Fruit fly (Drosophila melanogaster) whole organism, pupa: ENCODE results near the gene CG18649.

ENCODE experiments used
- CG12605 ChIP-seq: fragments of 200-800 bp; sonication (Bioruptor generic); IDR thresholded peaks from 2 replicates; pipeline ENCODE4 v1.3.6; 2022; ENCODE audit warnings: missing biosample characterization, missing genetic modification characterization
- CG13204 ChIP-seq: fragments of 200-800 bp; sonication (Bioruptor generic); optimal IDR thresholded peaks from 2 replicates; lab custom pipeline; 2018; ENCODE audit warnings: missing biosample characterization, mild to moderate bottlenecking, missing genetic modification characterization, moderate library complexity
- CG14655 ChIP-seq: fragments of 200-800 bp; sonication (Bioruptor generic); optimal IDR thresholded peaks from 3 replicates; lab custom pipeline; 2017; ENCODE audit warnings: mild to moderate bottlenecking, missing biosample characterization, missing genetic modification reagents, missing genetic modification characterization
- CG15710 ChIP-seq: fragments of 200-800 bp; sonication (Bioruptor generic); optimal IDR thresholded peaks from 2 replicates; lab custom pipeline; 2018; ENCODE audit warnings: missing biosample characterization, mild to moderate bottlenecking, missing genetic modification characterization, moderate library complexity
- CG34367 ChIP-seq: fragments of 200-800 bp; sonication (Bioruptor generic); optimal IDR thresholded peaks from 2 replicates; lab custom pipeline; 2018; ENCODE audit warnings: missing biosample characterization, mild to moderate bottlenecking, missing genetic modification characterization
- CG8301 ChIP-seq: fragments of 200-800 bp; sonication (Bioruptor generic); optimal IDR thresholded peaks from 2 replicates; lab custom pipeline; 2018; ENCODE audit warnings: missing biosample characterization, mild to moderate bottlenecking, missing genetic modification characterization
- EcR ChIP-seq: fragments of 200-800 bp; sonication (Bioruptor generic); optimal IDR thresholded peaks from 3 replicates; lab custom pipeline; 2019; ENCODE audit warnings: missing biosample characterization, missing genetic modification characterization, mild to moderate bottlenecking, moderate library complexity, missing genetic modification reagents
- Ets98B ChIP-seq: fragments of 200-800 bp; sonication (Bioruptor generic); IDR thresholded peaks from 2 replicates; pipeline ENCODE4 v1.3.6; 2022; ENCODE audit warnings: missing biosample characterization, missing genetic modification characterization
- Pif1B ChIP-seq: fragments of 200-800 bp; sonication (Bioruptor generic); optimal IDR thresholded peaks from 3 replicates; lab custom pipeline; 2016; ENCODE audit warnings: missing biosample characterization, missing genetic modification characterization
- rn ChIP-seq: fragments of 200-800 bp; sonication (Bioruptor generic); IDR thresholded peaks from 2 replicates; pipeline ENCODE4 v1.3.6; 2022; ENCODE audit warnings: missing biosample characterization, missing genetic modification characterization

DNA sequence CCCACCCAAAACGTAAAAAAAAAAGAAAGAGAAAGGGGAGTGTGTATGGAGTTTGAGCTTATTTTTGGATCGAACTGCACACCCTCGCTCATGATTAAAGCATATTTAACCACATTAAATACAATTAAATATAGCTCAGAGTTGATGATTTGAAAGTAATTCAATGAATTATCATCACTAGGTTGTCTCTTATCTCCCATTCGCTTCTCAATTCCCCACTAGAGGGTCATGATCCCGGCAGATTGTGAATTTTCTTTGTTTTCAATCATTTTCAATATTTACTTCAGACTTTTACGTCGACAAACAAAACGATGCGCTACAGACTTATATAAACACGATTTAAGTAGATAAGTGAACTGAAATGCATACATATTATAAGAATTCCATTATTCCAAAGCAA lies 22.4 kb upstream of the CG18649 start:
- TF ChIP-seq CG14655 (GFP tag; lab: Kevin White, UChicago) (no peak), CG34367 (no peak), EcR (GFP tag; lab: Kevin White, UChicago) (peak; percentile 30), CG8301 (tag; lab: Kevin White, UChicago) (no peak), CG15710 (tag; lab: Kevin White, UChicago) (no peak), rn (GFP tag; lab: Robert Waterston, UW) (no peak), CG12605 (no peak), CG13204 (GFP tag; lab: Kevin White, UChicago) (no peak), Ets98B (GFP tag; lab: Robert Waterston, UW) (no peak), Pif1B (GFP tag; lab: Kevin White, UChicago) (no peak)
